Worm (Caenorhabditis elegans) whole organism, L4 larva: ENCODE results near the gene W01D2.1.

Experiments
- F26F4.8 ChIP-seq: fragments of 200-800 bp; sonication (Bioruptor generic); conservative IDR thresholded peaks from 2 replicates; pipeline ENCODE4 v1.3.6; 2022; ENCODE audit warnings: missing genetic modification characterization, missing compliant biosample characterization
- F37D6.2 ChIP-seq: sonication (generic microtip); optimal IDR thresholded peaks from 2 replicates; lab custom pipeline; 2016; ENCODE audit warnings: mild to moderate bottlenecking, missing genetic modification characterization, missing compliant biosample characterization
- R02D3.7 ChIP-seq: fragments of 150-350 bp; sonication (generic microtip); optimal IDR thresholded peaks from 3 replicates; lab custom pipeline; 2014; ENCODE audit warnings: missing biosample characterization, missing genetic modification characterization
- T26A8.4 ChIP-seq: fragments of 200-800 bp; sonication (Bioruptor generic); IDR thresholded peaks from 2 replicates; pipeline ENCODE4 v1.3.6; 2022; ENCODE audit warnings: missing genetic modification characterization, missing compliant biosample characterization
- Y5F2A.4 ChIP-seq: fragments of 200-800 bp; sonication (Bioruptor generic); optimal IDR thresholded peaks from 2 replicates; lab custom pipeline; 2018; ENCODE audit warnings: mild to moderate bottlenecking, missing genetic modification characterization, missing compliant biosample characterization
- Y75B8A.6 ChIP-seq: fragments of 200-800 bp; sonication (Bioruptor generic); IDR thresholded peaks from 2 replicates; pipeline ENCODE4 v1.3.6; 2022; ENCODE audit warnings: missing genetic modification reagents, missing genetic modification characterization, missing compliant biosample characterization
- aha-1 ChIP-seq: fragments of 150-350 bp; peaks from one replicate; lab custom pipeline; 2014; ENCODE audit warnings: missing biosample characterization, missing genetic modification characterization
- ama-1 ChIP-seq: fragments of 150-350 bp; optimal IDR thresholded peaks from 2 replicates; lab custom pipeline; 2014; ENCODE audit warnings: inconsistent platforms, mixed read lengths
- arid-1 ChIP-seq: fragments of 200-800 bp; sonication (Bioruptor generic); conservative IDR thresholded peaks from 2 replicates; pipeline ENCODE4 v1.3.6; 2022; ENCODE audit warnings: missing genetic modification reagents, missing genetic modification characterization, missing compliant biosample characterization
- ceh-20 ChIP-seq: fragments of 200-800 bp; sonication (Bioruptor generic); IDR thresholded peaks from 2 replicates; pipeline ENCODE4 v1.3.6; 2022; ENCODE audit warnings: missing genetic modification reagents, missing genetic modification characterization, missing compliant biosample characterization
- ceh-28 ChIP-seq: fragments of 150-350 bp; optimal IDR thresholded peaks from 2 replicates; lab custom pipeline; 2014; ENCODE audit warnings: missing biosample characterization, missing genetic modification reagents, missing genetic modification characterization
- ceh-44 ChIP-seq: fragments of 200-800 bp; sonication (Bioruptor generic); IDR thresholded peaks from 2 replicates; pipeline ENCODE4 v1.3.6; 2022; ENCODE audit warnings: missing genetic modification reagents, missing genetic modification characterization, missing compliant biosample characterization
- ceh-82 ChIP-seq: sonication (generic microtip); optimal IDR thresholded peaks from 2 replicates; lab custom pipeline; 2017; ENCODE audit warnings: missing biosample characterization, missing genetic modification characterization
- ces-1 ChIP-seq: fragments of 150-350 bp; sonication (generic microtip); optimal IDR thresholded peaks from 4 replicates; lab custom pipeline; 2014; ENCODE audit warnings: missing biosample characterization, missing genetic modification reagents, missing genetic modification characterization
- ctbp-1 ChIP-seq: fragments of 200-800 bp; sonication (Bioruptor generic); IDR thresholded peaks from 2 replicates; pipeline ENCODE4 v1.3.6; 2022; ENCODE audit warnings: missing genetic modification reagents, missing genetic modification characterization, missing compliant biosample characterization
- daf-12 ChIP-seq: fragments of 150-350 bp; optimal IDR thresholded peaks from 2 replicates; lab custom pipeline; 2014; ENCODE audit warnings: missing biosample characterization, missing genetic modification reagents, missing genetic modification characterization
- daf-16 ChIP-seq, 3 experiments: sonication (generic microtip); optimal IDR thresholded peaks; 2 replicates each; lab custom pipeline; 2016 to 2017; ENCODE audit warnings: missing genetic modification characterization in 3 of 3, missing genetic modification reagents in 3 of 3, mild to moderate bottlenecking in 2 of 3, missing compliant biosample characterization in 2 of 3, missing biosample characterization in 1 of 3, moderate library complexity in 1 of 3
- daf-19 ChIP-seq: fragments of 200-800 bp; sonication (Bioruptor generic); conservative IDR thresholded peaks from 2 replicates; pipeline ENCODE4 v1.3.6; 2022; ENCODE audit warnings: missing genetic modification characterization, missing compliant biosample characterization
- daf-8 ChIP-seq: fragments of 200-800 bp; sonication (Bioruptor generic); IDR thresholded peaks from 2 replicates; pipeline ENCODE4 v1.3.6; 2022; ENCODE audit warnings: missing genetic modification characterization, missing compliant biosample characterization
- dmd-6 ChIP-seq: fragments of 200-800 bp; sonication (Bioruptor generic); IDR thresholded peaks from 2 replicates; pipeline ENCODE4 v1.3.6; 2022; ENCODE audit warnings: missing genetic modification reagents, missing genetic modification characterization, missing compliant biosample characterization
- dmd-9 ChIP-seq: fragments of 200-800 bp; sonication (Bioruptor generic); IDR thresholded peaks from 2 replicates; pipeline ENCODE4 v1.3.6; 2022; ENCODE audit warnings: missing genetic modification reagents, missing genetic modification characterization, missing compliant biosample characterization
- duxl-1 ChIP-seq: sonication (generic microtip); optimal IDR thresholded peaks from 2 replicates; lab custom pipeline; 2016; ENCODE audit warnings: mild to moderate bottlenecking, missing genetic modification characterization, moderate library complexity, missing compliant biosample characterization; ENCODE audit not compliant: poor library complexity
- egl-27 ChIP-seq: sonication (generic microtip); optimal IDR thresholded peaks from 3 replicates; lab custom pipeline; 2017; ENCODE audit warnings: missing biosample characterization, missing genetic modification reagents, missing genetic modification characterization
- fos-1 ChIP-seq: fragments of 150-350 bp; optimal IDR thresholded peaks from 2 replicates; lab custom pipeline; 2014; ENCODE audit warnings: missing biosample characterization, missing genetic modification characterization
- hif-1 ChIP-seq, 2 experiments: sonication (generic microtip); optimal IDR thresholded peaks; 2 replicates each; lab custom pipeline; 2016 to 2017; ENCODE audit warnings: missing compliant biosample characterization in 2 of 2, missing genetic modification characterization in 2 of 2, missing genetic modification reagents in 2 of 2, missing genotype in 2 of 2, mild to moderate bottlenecking in 1 of 2
- hlh-30 ChIP-seq: sonication (generic microtip); optimal IDR thresholded peaks from 2 replicates; lab custom pipeline; 2017; ENCODE audit warnings: antibody characterized with exemption, mild to moderate bottlenecking, missing genetic modification characterization, missing compliant biosample characterization; ENCODE audit not compliant: insufficient read depth
- lim-7 ChIP-seq: fragments of 200-800 bp; sonication (Bioruptor generic); IDR thresholded peaks from 2 replicates; pipeline ENCODE4 v1.3.6; 2022; ENCODE audit warnings: missing genetic modification characterization, missing compliant biosample characterization
- lin-13 ChIP-seq: fragments of 150-350 bp; optimal IDR thresholded peaks from 2 replicates; lab custom pipeline; 2014; ENCODE audit warnings: missing biosample characterization, missing genetic modification reagents, missing genetic modification characterization
- lin-29 ChIP-seq: fragments of 200-800 bp; sonication (Bioruptor generic); IDR thresholded peaks from 2 replicates; pipeline ENCODE4 v1.3.6; 2022; ENCODE audit warnings: missing genetic modification reagents, missing genetic modification characterization, missing compliant biosample characterization
- lin-38 ChIP-seq: fragments of 200-800 bp; sonication (Bioruptor generic); IDR thresholded peaks from 2 replicates; pipeline ENCODE4 v1.3.6; 2022; ENCODE audit warnings: missing genetic modification reagents, missing genetic modification characterization, missing compliant biosample characterization
- lir-3 ChIP-seq: sonication (generic microtip); optimal IDR thresholded peaks from 2 replicates; lab custom pipeline; 2016; ENCODE audit warnings: mild to moderate bottlenecking, missing genetic modification characterization, missing compliant biosample characterization
- lsy-2 ChIP-seq, 2 experiments: fragments of 150-350 bp in 1 of 2; sonication (generic microtip) in 1 of 2; optimal IDR thresholded peaks; 2 replicates each; lab custom pipeline; 2014 to 2017; ENCODE audit warnings: missing biosample characterization in 2 of 2, missing genetic modification characterization in 2 of 2
- mdt-29 ChIP-seq: fragments of 200-800 bp; sonication (Bioruptor generic); IDR thresholded peaks from 2 replicates; pipeline ENCODE4 v1.3.6; 2022; ENCODE audit warnings: missing genetic modification reagents, missing genetic modification characterization, missing compliant biosample characterization
- mep-1 ChIP-seq: fragments of 150-350 bp; sonication (generic microtip); optimal IDR thresholded peaks from 3 replicates; lab custom pipeline; 2014; ENCODE audit warnings: missing biosample characterization, missing genetic modification characterization
- nhr-10 ChIP-seq: fragments of 150-350 bp; optimal IDR thresholded peaks from 2 replicates; lab custom pipeline; 2014; ENCODE audit warnings: missing biosample characterization, missing genetic modification characterization
- nhr-102 ChIP-seq: sonication (generic microtip); optimal IDR thresholded peaks from 2 replicates; lab custom pipeline; 2016; ENCODE audit warnings: mild to moderate bottlenecking, missing genetic modification characterization, moderate library complexity, missing compliant biosample characterization
- nhr-11 ChIP-seq: fragments of 150-350 bp; optimal IDR thresholded peaks from 2 replicates; lab custom pipeline; 2014; ENCODE audit warnings: missing biosample characterization, missing genetic modification characterization
- nhr-25 ChIP-seq: sonication (generic microtip); optimal IDR thresholded peaks from 2 replicates; lab custom pipeline; 2017; ENCODE audit warnings: missing genetic modification characterization, mild to moderate bottlenecking, missing compliant biosample characterization, antibody characterized with exemption, moderate library complexity, borderline replicate concordance; ENCODE audit not compliant: insufficient read depth
- nhr-28 ChIP-seq: fragments of 150-350 bp; optimal IDR thresholded peaks from 2 replicates; lab custom pipeline; 2014; ENCODE audit warnings: missing biosample characterization, missing genetic modification characterization
- nhr-41 ChIP-seq: fragments of 200-800 bp; sonication (Bioruptor generic); IDR thresholded peaks from 2 replicates; pipeline ENCODE4 v1.3.6; 2022; ENCODE audit warnings: missing genetic modification reagents, missing genetic modification characterization, missing compliant biosample characterization
- php-3 ChIP-seq: fragments of 200-800 bp; sonication (Bioruptor generic); IDR thresholded peaks from 2 replicates; pipeline ENCODE4 v1.3.6; 2022; ENCODE audit warnings: missing genetic modification reagents, missing genetic modification characterization, missing compliant biosample characterization
- saeg-2 ChIP-seq: fragments of 200-800 bp; sonication (Bioruptor generic); IDR thresholded peaks from 2 replicates; pipeline ENCODE4 v1.3.6; 2022; ENCODE audit warnings: missing genetic modification reagents, missing genetic modification characterization, missing compliant biosample characterization
- skn-1 ChIP-seq: fragments of 150-350 bp; optimal IDR thresholded peaks from 2 replicates; lab custom pipeline; 2014; ENCODE audit warnings: missing biosample characterization, missing genetic modification characterization
- snpc-1.2 ChIP-seq: fragments of 200-800 bp; sonication (Bioruptor generic); IDR thresholded peaks from 2 replicates; pipeline ENCODE4 v1.3.6; 2022; ENCODE audit warnings: missing genetic modification reagents, missing genetic modification characterization, missing compliant biosample characterization
- snpc-4 ChIP-seq: fragments of 150-350 bp; optimal IDR thresholded peaks from 2 replicates; lab custom pipeline; 2014; ENCODE audit warnings: missing biosample characterization, missing genetic modification characterization
- tag-97 ChIP-seq: fragments of 200-800 bp; sonication (Bioruptor generic); IDR thresholded peaks from 2 replicates; pipeline ENCODE4 v1.3.6; 2022; ENCODE audit warnings: missing genetic modification characterization, missing compliant biosample characterization
- unc-39 ChIP-seq: sonication (generic microtip); optimal IDR thresholded peaks from 2 replicates; lab custom pipeline; 2017; ENCODE audit warnings: missing biosample characterization, missing genetic modification characterization
- unc-62 ChIP-seq, 3 experiments: fragments of 150-350 bp in 1 of 3; sonication (generic microtip); optimal IDR thresholded peaks in 2 of 3; peaks in 1 of 3; 1 replicate in 1 of 3; 2 replicates in 2 of 3; lab custom pipeline; 2014 to 2017; ENCODE audit warnings: missing biosample characterization in 3 of 3, missing genetic modification characterization in 3 of 3, missing genetic modification reagents in 3 of 3, missing genotype in 1 of 3
- vab-7 ChIP-seq: fragments of 200-800 bp; sonication (Bioruptor generic); IDR thresholded peaks from 2 replicates; pipeline ENCODE4 v1.3.6; 2022; ENCODE audit warnings: missing genetic modification reagents, missing genetic modification characterization, missing compliant biosample characterization
- zip-11 ChIP-seq: fragments of 200-800 bp; sonication (Bioruptor generic); IDR thresholded peaks from 2 replicates; pipeline ENCODE4 v1.3.6; 2022; ENCODE audit warnings: missing genetic modification characterization, missing compliant biosample characterization

The W01D2.1 gene

ce11 chrII:14794935-14795454, 20.3 kb upstream of the W01D2.1 start, which contains the start of gene eif-3.B (continued):
- TF ChIP-seq unc-62 (GFP tag; optimal IDR thresholded peaks at IDR 0.05 in 1 of 2; lab: Kevin White, UChicago) (no peak), unc-62 (tag; optimal IDR thresholded peaks at IDR 0.05; lab: Kevin White, UChicago) (no peak), nhr-102 (tag; lab: Kevin White, UChicago) (peak; percentile 72), zip-11 (GFP tag; lab: Robert Waterston, UW) (no peak), lin-38 (GFP tag; lab: Robert Waterston, UW) (peak; percentile 85), Y75B8A.6 (GFP tag; lab: Robert Waterston, UW) (no peak), ceh-20 (GFP tag; lab: Robert Waterston, UW) (peak; percentile 72; the same call in 1 of the 2 replicates), T26A8.4 (GFP tag; lab: Robert Waterston, UW) (peak; percentile 90), snpc-4 (peak; percentile 50), dmd-6 (GFP tag; lab: Robert Waterston, UW) (peak; percentile 77), lsy-2 (tag; optimal IDR thresholded peaks at IDR 0.05; lab: Kevin White, UChicago) (peak; percentile 59 to 95), unc-39 (tag; lab: Kevin White, UChicago) (no peak), nhr-28 (tag; lab: Kevin White, UChicago) (peak; percentile 14), lim-7 (GFP tag; lab: Robert Waterston, UW) (no peak), vab-7 (peak; percentile 36; the same call in 1 of the 2 replicates), nhr-41 (no peak), ceh-44 (GFP tag; lab: Robert Waterston, UW) (peak; percentile 70; the same call in 1 of the 2 replicates), R02D3.7 (tag; lab: Kevin White, UChicago) (no peak), tag-97 (GFP tag; lab: Robert Waterston, UW) (no peak), ctbp-1 (GFP tag; lab: Robert Waterston, UW) (peak; percentile 75), aha-1 (peak; percentile 6), dmd-9 (GFP tag; lab: Robert Waterston, UW) (peak; percentile 85), F37D6.2 (tag; lab: Kevin White, UChicago) (peak; percentile 79), ama-1 (lab: Kevin White, UChicago) (no peak), daf-16 (GFP tag; optimal IDR thresholded peaks at IDR 0.05; lab: Kevin White, UChicago) (peak in 1 of 2 experiments; percentile 72), daf-16 (tag; optimal IDR thresholded peaks at IDR 0.05; lab: Kevin White, UChicago) (peak; percentile 46), arid-1 (GFP tag; lab: Robert Waterston, UW) (0 out of 2 replicates have a peak, but pooled peaks have one; percentile 53), egl-27 (tag; lab: Kevin White, UChicago) (no peak), Y5F2A.4 (no peak), hif-1 (tag; optimal IDR thresholded peaks at IDR 0.05; lab: Kevin White, UChicago) (peak in 1 of 2 experiments; percentile 92), php-3 (GFP tag; lab: Robert Waterston, UW) (peak; percentile 41; the same call in 1 of the 2 replicates), hlh-30 (peak; percentile 78), fos-1 (tag; lab: Kevin White, UChicago) (no peak), ceh-28 (tag; lab: Kevin White, UChicago) (peak; percentile 7), lin-29 (GFP tag; lab: Robert Waterston, UW) (no peak), mdt-29 (GFP tag; lab: Robert Waterston, UW) (no peak), saeg-2 (GFP tag; lab: Robert Waterston, UW) (no peak), mep-1 (tag; lab: Kevin White, UChicago) (peak; percentile 89), nhr-10 (tag; lab: Kevin White, UChicago) (no peak), lir-3 (tag; lab: Kevin White, UChicago) (no peak), lin-13 (GFP tag; lab: Kevin White, UChicago) (peak; percentile 82), ces-1 (GFP tag; lab: Kevin White, UChicago) (peak; percentile 43), daf-19 (GFP tag; lab: Robert Waterston, UW) (peak; percentile 65; the same call in 1 of the 2 replicates), nhr-11 (tag; lab: Kevin White, UChicago) (peak; percentile 83), daf-12 (tag; lab: Kevin White, UChicago) (no peak), duxl-1 (tag; lab: Kevin White, UChicago) (peak; percentile 90), F26F4.8 (no peak), nhr-25 (peak; percentile 58), daf-8 (GFP tag; lab: Robert Waterston, UW) (no peak), skn-1 (tag; lab: Kevin White, UChicago) (no peak), snpc-1.2 (GFP tag; lab: Robert Waterston, UW) (no peak), ceh-82 (tag; lab: Kevin White, UChicago) (no peak)
